Worm (Caenorhabditis elegans): ENCODE results near the gene W04G3.11.

The W04G3.11 gene

DNA sequence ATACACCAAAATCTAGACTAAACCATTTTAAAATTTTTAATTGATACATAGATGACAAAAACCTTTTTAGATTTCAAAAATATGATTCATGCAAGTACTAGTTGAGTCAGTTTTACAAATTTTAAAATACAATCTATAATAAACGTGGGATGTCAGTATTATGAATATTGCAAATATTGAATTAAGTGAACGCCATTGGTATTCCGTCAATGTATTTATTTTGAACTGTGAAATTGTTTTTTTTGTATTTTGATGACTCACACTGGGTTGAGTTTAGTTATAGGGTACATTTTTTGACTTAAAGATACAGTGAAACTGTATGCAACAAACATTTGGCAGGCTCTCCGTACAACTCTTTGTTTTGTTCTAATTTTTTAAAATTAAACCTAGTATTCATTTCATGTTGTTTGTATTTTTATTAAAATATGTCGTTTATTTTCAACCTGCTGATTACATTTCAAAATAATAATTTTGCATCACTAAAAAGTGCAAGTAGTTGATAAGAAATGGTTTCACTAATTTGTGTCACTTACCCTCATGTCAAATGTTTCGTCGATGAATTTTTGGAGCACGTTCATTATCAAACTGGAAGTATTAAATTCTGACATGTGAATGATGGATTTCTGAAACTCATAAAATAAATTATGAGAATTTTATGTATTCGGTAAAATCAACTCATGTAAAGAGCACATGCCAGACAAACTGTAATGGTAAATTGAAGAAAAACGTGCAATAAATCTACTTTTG, 16.1 kb downstream of the W04G3.11 start, which contains the start of gene W02H3.1:
Gene W02H3.1, minus strand, starts transcription at position 578 of the 747 bp plus-strand sequence.
- no peak for TF ChIP-seq spr-3 (GFP tag; optimal IDR thresholded peaks at IDR 0.05)
- TF ChIP-seq duxl-1 (tag; optimal IDR thresholded peaks at IDR 0.05; ENCODE audit: poor library complexity) = no peak
- TF ChIP-seq snpc-4 (tag; optimal IDR thresholded peaks at IDR 0.05) = no peak
- no peak for TF ChIP-seq attf-4 (tag; optimal IDR thresholded peaks at IDR 0.05)
- no peak for TF ChIP-seq mxl-3 (GFP tag; optimal IDR thresholded peaks at IDR 0.05)
- no peak for TF ChIP-seq lin-13 (GFP tag; optimal IDR thresholded peaks at IDR 0.05)
- TF ChIP-seq nhr-25 (tag; optimal IDR thresholded peaks at IDR 0.05; ENCODE audit: borderline replicate concordance, insufficient read depth) = no peak
- no peak for TF ChIP-seq ctbp-1 (GFP tag; IDR thresholded peaks at IDR 0.05)
- TF ChIP-seq lir-3 (tag; optimal IDR thresholded peaks at IDR 0.05) = no peak
- no peak for TF ChIP-seq ztf-7 (tag; optimal IDR thresholded peaks at IDR 0.05)
- no peak for TF ChIP-seq nhr-111 (GFP tag; optimal IDR thresholded peaks at IDR 0.05)
- TF ChIP-seq nhr-77 (tag; optimal IDR thresholded peaks at IDR 0.05) = no peak
- no peak for TF ChIP-seq R02D3.7 (tag; optimal IDR thresholded peaks at IDR 0.05)
- no peak for TF ChIP-seq ces-1 (GFP tag; optimal IDR thresholded peaks at IDR 0.05)
- no peak for TF ChIP-seq ceh-28 (tag; optimal IDR thresholded peaks at IDR 0.05)
- TF ChIP-seq lin-39 (tag; optimal IDR thresholded peaks at IDR 0.05) = no peak
- no peak for TF ChIP-seq nhr-11 (tag; optimal IDR thresholded peaks at IDR 0.05)
- no peak for TF ChIP-seq mep-1 (tag; optimal IDR thresholded peaks at IDR 0.05)
- no peak for TF ChIP-seq zip-2 (tag; optimal IDR thresholded peaks at IDR 0.05)
- TF ChIP-seq unc-39 (tag; optimal IDR thresholded peaks at IDR 0.05) = no peak
- TF ChIP-seq D1046.2 (GFP tag; IDR thresholded peaks at IDR 0.05) = no peak
- TF ChIP-seq mdt-29 (GFP tag; IDR thresholded peaks at IDR 0.05) = no peak
- TF ChIP-seq aly-2 (tag; optimal IDR thresholded peaks at IDR 0.05) = no peak
- no peak for TF ChIP-seq ZK337.2 (GFP tag; IDR thresholded peaks at IDR 0.05)
- TF ChIP-seq daf-19 (GFP tag; conservative IDR thresholded peaks at IDR 0.05) = no peak
- no peak for TF ChIP-seq ceh-62 (tag; optimal IDR thresholded peaks at IDR 0.05)
- no peak for TF ChIP-seq lin-29 (GFP tag; IDR thresholded peaks at IDR 0.05)
- no peak for TF ChIP-seq dpl-1 (GFP tag; optimal IDR thresholded peaks at IDR 0.05)
- no peak for TF ChIP-seq lin-1 (GFP tag; IDR thresholded peaks at IDR 0.05)
- TF ChIP-seq rbr-2 (tag; optimal IDR thresholded peaks at IDR 0.05) = no peak
- no peak for TF ChIP-seq mes-2 (tag; optimal IDR thresholded peaks at IDR 0.05; ENCODE audit: poor library complexity, severe bottlenecking)
- TF ChIP-seq hlh-30 (tag; optimal IDR thresholded peaks at IDR 0.05; ENCODE audit: insufficient read depth) = peak; percentile 33
- no peak for TF ChIP-seq hmg-1.1 (GFP tag; IDR thresholded peaks at IDR 0.05)
- TF ChIP-seq egl-43 (GFP tag; IDR thresholded peaks at IDR 0.05) = no peak
- no peak for TF ChIP-seq ceh-32 (tag; optimal IDR thresholded peaks at IDR 0.05; ENCODE audit: poor library complexity)
- TF ChIP-seq daf-8 (GFP tag; IDR thresholded peaks at IDR 0.05) = no peak
- TF ChIP-seq lsy-2 (tag; optimal IDR thresholded peaks at IDR 0.05) = no peak
- peak; percentile 71; the same call in 1 of the 2 replicates for TF ChIP-seq dmd-6 (GFP tag; IDR thresholded peaks at IDR 0.05)
- no peak for TF ChIP-seq nhr-237 (tag; optimal IDR thresholded peaks at IDR 0.05)
- peak; percentile 75 for TF ChIP-seq aha-1 (tag)
- no peak for TF ChIP-seq lin-38 (GFP tag; IDR thresholded peaks at IDR 0.05)
- no peak for TF ChIP-seq dmd-9 (GFP tag; IDR thresholded peaks at IDR 0.05)
- no peak for TF ChIP-seq zag-1 (tag; optimal IDR thresholded peaks at IDR 0.05)
- no peak for TF ChIP-seq madf-9 (GFP tag; conservative IDR thresholded peaks at IDR 0.05)
- TF ChIP-seq unc-62 (GFP tag; optimal IDR thresholded peaks at IDR 0.05 in 1 of 2) = no peak
- TF ChIP-seq unc-62 (tag; optimal IDR thresholded peaks at IDR 0.05) = no peak
- TF ChIP-seq nhr-48 (tag; optimal IDR thresholded peaks at IDR 0.05) = no peak
- TF ChIP-seq F37D6.2 (tag; optimal IDR thresholded peaks at IDR 0.05) = no peak
- TF ChIP-seq tra-1 (GFP tag; IDR thresholded peaks at IDR 0.05) = peak; percentile 60; the same call in 1 of the 2 replicates
- TF ChIP-seq lim-7 (GFP tag; IDR thresholded peaks at IDR 0.05) = no peak
- no peak for TF ChIP-seq daf-12 (tag; optimal IDR thresholded peaks at IDR 0.05)

All from whole organism, L4 larva.